Fruit fly (Drosophila melanogaster): ENCODE measurements around the gene vls.

The vls gene

DNA sequence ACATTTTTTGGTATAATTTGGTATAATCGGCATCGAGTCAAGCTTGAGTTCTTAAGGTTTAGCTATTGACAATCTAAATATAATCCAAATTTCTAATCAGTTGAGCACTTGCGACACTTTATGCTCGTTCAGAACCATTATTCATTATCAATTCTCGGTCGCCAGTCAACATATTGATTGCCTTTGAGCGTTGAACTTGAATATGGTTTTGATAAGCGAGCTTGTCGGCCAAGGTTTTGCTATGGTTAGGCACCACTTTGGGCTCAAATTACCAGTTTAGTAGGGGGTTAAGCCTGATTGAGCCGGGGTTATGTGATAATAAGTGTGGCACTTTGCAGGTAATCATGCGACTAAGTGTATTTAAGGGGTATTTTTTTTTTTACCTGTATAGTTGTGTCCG is 8.9 kb upstream of the vls start:
- peak; percentile 42 for TF ChIP-seq ftz-f1 (GFP tag; optimal IDR thresholded peaks at IDR 0.05)
- no peak for TF ChIP-seq CG7556 (GFP tag; optimal IDR thresholded peaks at IDR 0.05)
- TF ChIP-seq Hr39 (optimal IDR thresholded peaks at IDR 0.05), result no peak
- no peak for TF ChIP-seq Meics (GFP tag; optimal IDR thresholded peaks at IDR 0.05)
- no peak for TF ChIP-seq lmd (GFP tag; IDR thresholded peaks at IDR 0.05)
- TF ChIP-seq nom (GFP tag; optimal IDR thresholded peaks at IDR 0.05), result no peak
- TF ChIP-seq Camta (GFP tag; optimal IDR thresholded peaks at IDR 0.05), result no peak
- TF ChIP-seq amos (GFP tag; IDR thresholded peaks at IDR 0.05; ENCODE audit: partially characterized antibody), result no peak
- peak; percentile 59 for TF ChIP-seq sug (tag; optimal IDR thresholded peaks at IDR 0.05)
- TF ChIP-seq CG34376 (GFP tag; optimal IDR thresholded peaks at IDR 0.05), result peak; percentile 62
- no peak for TF ChIP-seq CG10209 (GFP tag; optimal IDR thresholded peaks at IDR 0.05)
- TF ChIP-seq CG2199 (GFP tag; IDR thresholded peaks at IDR 0.05), result 0 out of 3 replicates have a peak, but pooled peaks have one; percentile 8
- no peak for TF ChIP-seq CG1233 (GFP tag; optimal IDR thresholded peaks at IDR 0.05)
- TF ChIP-seq mirr (GFP tag; optimal IDR thresholded peaks at IDR 0.05), result peak; percentile 75
- no peak for TF ChIP-seq CG6765 (GFP tag; optimal IDR thresholded peaks at IDR 0.05)
- TF ChIP-seq exex (tag; optimal IDR thresholded peaks at IDR 0.05), result peak; percentile 53
- TF ChIP-seq Pdp1 (GFP tag; optimal IDR thresholded peaks at IDR 0.05), result peak in 1 of 2 experiments; percentile 3
- no peak for TF ChIP-seq Mrtf (GFP tag; IDR thresholded peaks at IDR 0.05)

DNA sequence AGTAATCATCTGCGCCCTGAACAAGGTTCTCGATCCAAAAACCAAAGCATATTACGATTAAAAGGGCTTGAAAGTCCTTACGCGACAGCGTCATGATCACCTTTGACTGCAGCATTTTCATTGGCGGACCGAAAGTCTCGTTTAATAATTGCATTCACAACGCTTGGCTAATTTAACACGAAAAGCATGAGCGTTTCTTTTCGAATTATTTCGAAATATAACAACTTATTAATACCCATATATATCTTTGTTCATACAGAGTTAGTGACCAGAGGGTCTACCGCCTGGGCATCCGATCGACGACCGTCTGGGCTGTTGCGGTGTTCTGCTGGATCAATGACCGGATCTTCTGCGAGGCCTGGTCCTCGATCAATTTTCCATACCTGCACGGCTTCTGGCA is 6.6 kb upstream of the vls start, which contains the start of gene CG10730:
Gene CG10730, minus strand, starts transcription at position 101 of the 400 bp plus-strand sequence.
- TF ChIP-seq CG11504 (tag; optimal IDR thresholded peaks at IDR 0.05) (no peak), Med (GFP tag) (peak; percentile 18), Fer2 (tag; optimal IDR thresholded peaks at IDR 0.05) (no peak), bbx (GFP tag; IDR thresholded peaks at IDR 0.05; ENCODE audit: partially characterized antibody) (no peak)

DNA sequence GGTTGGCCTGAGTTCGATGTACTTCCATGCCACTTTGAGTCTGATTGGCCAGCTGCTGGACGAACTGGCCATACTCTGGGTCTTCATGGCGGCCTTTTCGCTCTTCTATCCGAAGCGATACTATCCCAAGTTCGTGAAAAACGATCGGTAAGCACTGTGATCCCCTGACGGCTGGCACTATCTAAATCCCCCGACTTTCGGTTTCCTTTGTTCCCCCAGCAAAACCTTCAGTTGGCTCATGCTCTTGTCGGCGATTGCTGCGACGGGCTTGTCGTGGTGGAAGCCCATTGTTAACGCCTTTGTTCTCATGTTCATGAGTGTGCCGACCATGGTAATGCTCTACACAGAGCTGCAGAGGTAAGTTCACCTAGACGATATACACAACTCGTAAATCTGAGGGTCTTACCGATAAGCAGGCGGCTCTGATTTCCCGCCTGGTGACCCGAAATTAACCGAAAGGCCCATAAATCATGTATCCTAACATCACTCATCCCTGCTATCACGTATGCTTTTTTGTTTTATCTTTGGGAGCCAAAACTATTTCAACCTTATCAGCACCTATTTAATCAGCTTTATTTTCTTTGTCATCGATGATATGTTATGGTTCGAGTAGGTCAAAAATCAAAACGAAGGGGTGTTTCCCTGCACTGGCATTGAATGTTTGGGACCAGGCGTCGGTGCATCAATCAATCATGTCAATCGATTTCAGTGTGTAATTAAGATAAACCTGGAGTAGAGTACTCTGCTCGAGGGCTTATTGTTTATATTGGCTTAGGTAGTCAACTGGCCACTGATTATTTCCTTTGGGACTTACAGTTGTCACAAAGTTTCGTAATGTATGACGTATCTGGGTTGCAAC is 3.9 kb upstream of the vls start:
- TF ChIP-seq CG4360 (GFP tag; IDR thresholded peaks at IDR 0.05), result no peak
- no peak for TF ChIP-seq phol (tag; optimal IDR thresholded peaks at IDR 0.05)
- no peak for TF ChIP-seq lmd (GFP tag; IDR thresholded peaks at IDR 0.05)
- no peak for TF ChIP-seq az2 (GFP tag; optimal IDR thresholded peaks at IDR 0.05)
- TF ChIP-seq sd (tag; optimal IDR thresholded peaks at IDR 0.05), result peak; percentile 33
- TF ChIP-seq trem (tag; optimal IDR thresholded peaks at IDR 0.05), result no peak
- TF ChIP-seq wdn (GFP tag; IDR thresholded peaks at IDR 0.05), result no peak
- TF ChIP-seq CG3726 (GFP tag; IDR thresholded peaks at IDR 0.05), result no peak
- TF ChIP-seq hb (GFP tag; IDR thresholded peaks at IDR 0.05; ENCODE audit: partially characterized antibody), result no peak
- no peak for TF ChIP-seq Jarid2 (GFP tag; optimal IDR thresholded peaks at IDR 0.05)
- no peak for TF ChIP-seq CG2199 (GFP tag; IDR thresholded peaks at IDR 0.05)
- no peak for TF ChIP-seq Fer2 (tag; optimal IDR thresholded peaks at IDR 0.05)
- TF ChIP-seq fd64A (GFP tag; optimal IDR thresholded peaks at IDR 0.05), result peak; percentile 12
- no peak for TF ChIP-seq E2f1 (GFP tag; IDR thresholded peaks at IDR 0.05)
- no peak for TF ChIP-seq kay (GFP tag; optimal IDR thresholded peaks at IDR 0.05)
- no peak for TF ChIP-seq CG5245 (GFP tag; optimal IDR thresholded peaks at IDR 0.05)
- TF ChIP-seq ken (GFP tag; IDR thresholded peaks at IDR 0.05), result no peak
- TF ChIP-seq CG12071 (GFP tag; optimal IDR thresholded peaks at IDR 0.05), result no peak
- TF ChIP-seq BtbVII (GFP tag; optimal IDR thresholded peaks at IDR 0.05), result no peak
- TF ChIP-seq lab (GFP tag; optimal IDR thresholded peaks at IDR 0.05), result peak; percentile 86
- peak; percentile 42 for TF ChIP-seq salm (tag; optimal IDR thresholded peaks at IDR 0.05)
- no peak for TF ChIP-seq CG11723 (GFP tag; optimal IDR thresholded peaks at IDR 0.05)
- TF ChIP-seq grn (GFP tag; optimal IDR thresholded peaks at IDR 0.05), result peak; percentile 95
- TF ChIP-seq CG14965 (GFP tag; optimal IDR thresholded peaks at IDR 0.05; ENCODE audit: borderline replicate concordance), result no peak
- TF ChIP-seq Scr (GFP tag; IDR thresholded peaks at IDR 0.05; ENCODE audit: partially characterized antibody), result no peak
- TF ChIP-seq Six4 (GFP tag; optimal IDR thresholded peaks at IDR 0.05), result no peak
- TF ChIP-seq CG14710 (tag; optimal IDR thresholded peaks at IDR 0.05), result no peak

Data from whole organism, embryonic.